Fruit fly (Drosophila melanogaster) whole organism: ENCODE measurements around the gene Tmhs.

ENCODE experiments used
- CG8478 ChIP-seq: fragments of >200 bp; optimal IDR thresholded peaks from 2 replicates; lab custom pipeline; 2018; ENCODE audit warnings: inconsistent platforms
- Dll ChIP-seq: fragments of >200 bp; optimal IDR thresholded peaks from 2 replicates; lab custom pipeline; 2017
- EcR ChIP-seq, 2 experiments: fragments of >200 bp; optimal IDR thresholded peaks; 2 replicates each; lab custom pipeline; 2017; ENCODE audit warnings: missing biosample characterization in 2 of 2, missing genetic modification characterization in 2 of 2, missing genetic modification reagents in 2 of 2
- pan ChIP-seq: fragments of >200 bp; optimal IDR thresholded peaks from 2 replicates; lab custom pipeline; 2017
- psq ChIP-seq: fragments of >200 bp; optimal IDR thresholded peaks from 2 replicates; lab custom pipeline; 2017
- usp ChIP-seq: fragments of >200 bp; optimal IDR thresholded peaks from 2 replicates; lab custom pipeline; 2017; ENCODE audit warnings: missing biosample characterization, missing genetic modification characterization, mixed read lengths

Tmhs gene

dm6 chr3L:1885436-1885835 is at the start of gene Tmhs:
Gene Tmhs, plus strand, starts transcription at chr3L:1885657.
- TF ChIP-seq Dll (lab: Kevin White, UChicago) (no peak), psq (lab: Kevin White, UChicago) (no peak), pan (lab: Kevin White, UChicago) (no peak), CG8478 (no peak), EcR (GFP tag; optimal IDR thresholded peaks at IDR 0.05; lab: Kevin White, UChicago) (no peak), usp (GFP tag; lab: Kevin White, UChicago) (no peak)

- TF ChIP-seq usp (GFP tag; lab: Kevin White, UChicago) (no peak), EcR (GFP tag; optimal IDR thresholded peaks at IDR 0.05; lab: Kevin White, UChicago) (no peak), psq (lab: Kevin White, UChicago) (no peak)
These were observed 43.5 kb upstream of the Tmhs start, which contains the start of gene Cpr62Bc for dm6 chr3L:1841984-1842383. Gene Cpr62Bc, minus strand, starts transcription at chr3L:1842084.

- TF ChIP-seq Dll (lab: Kevin White, UChicago): no peak
- no peak for TF ChIP-seq pan (lab: Kevin White, UChicago)
- TF ChIP-seq CG8478: no peak
- TF ChIP-seq usp (GFP tag; lab: Kevin White, UChicago): no peak
- TF ChIP-seq psq (lab: Kevin White, UChicago): no peak
- TF ChIP-seq EcR (GFP tag; optimal IDR thresholded peaks at IDR 0.05; lab: Kevin White, UChicago): no peak
These were observed 40.9 kb upstream of the Tmhs start for dm6 chr3L:1844600-1844999.

dm6 chr3L:1850498-1850897 is 35.0 kb upstream of the Tmhs start:
- TF ChIP-seq psq (lab: Kevin White, UChicago): no peak
- TF ChIP-seq EcR (GFP tag; optimal IDR thresholded peaks at IDR 0.05; lab: Kevin White, UChicago): no peak
- no peak for TF ChIP-seq pan (lab: Kevin White, UChicago)
- no peak for TF ChIP-seq usp (GFP tag; lab: Kevin White, UChicago)
- no peak for TF ChIP-seq Dll (lab: Kevin White, UChicago)
- no peak for TF ChIP-seq CG8478

dm6 chr3L:1853277-1853676 is 32.2 kb upstream of the Tmhs start:
- TF ChIP-seq psq (lab: Kevin White, UChicago) (no peak), Dll (lab: Kevin White, UChicago) (no peak), usp (GFP tag; lab: Kevin White, UChicago) (no peak), EcR (GFP tag; optimal IDR thresholded peaks at IDR 0.05; lab: Kevin White, UChicago) (no peak), pan (lab: Kevin White, UChicago) (no peak), CG8478 (no peak)

- TF ChIP-seq Dll (lab: Kevin White, UChicago) (no peak), EcR (GFP tag; optimal IDR thresholded peaks at IDR 0.05; lab: Kevin White, UChicago) (no peak), psq (lab: Kevin White, UChicago) (no peak), usp (GFP tag; lab: Kevin White, UChicago) (no peak), CG8478 (no peak), pan (lab: Kevin White, UChicago) (no peak)
These were observed 30.0 kb upstream of the Tmhs start, which contains the start of gene CNMa for dm6 chr3L:1855491-1855890. Gene CNMa, minus strand, starts transcription at chr3L:1855591.

- no peak for TF ChIP-seq EcR (GFP tag; optimal IDR thresholded peaks at IDR 0.05; lab: Kevin White, UChicago)
- no peak for TF ChIP-seq Dll (lab: Kevin White, UChicago)
- TF ChIP-seq usp (GFP tag; lab: Kevin White, UChicago): no peak
- TF ChIP-seq CG8478: no peak
- TF ChIP-seq pan (lab: Kevin White, UChicago): no peak
- TF ChIP-seq psq (lab: Kevin White, UChicago): no peak
These were observed 28.7 kb upstream of the Tmhs start, which contains the start of gene CG12024 for dm6 chr3L:1856467-1857350. Gene CG12024, plus strand, starts transcription at chr3L:1857165.

dm6 chr3L:1859563-1859962 is 25.9 kb upstream of the Tmhs start:
- no peak for TF ChIP-seq usp (GFP tag; lab: Kevin White, UChicago)

dm6 chr3L:1860749-1861148 is 24.7 kb upstream of the Tmhs start:
- TF ChIP-seq psq (lab: Kevin White, UChicago) (no peak), EcR (GFP tag; optimal IDR thresholded peaks at IDR 0.05; lab: Kevin White, UChicago) (no peak), usp (GFP tag; lab: Kevin White, UChicago) (no peak), Dll (lab: Kevin White, UChicago) (no peak), pan (lab: Kevin White, UChicago) (no peak), CG8478 (no peak)

dm6 chr3L:1861400-1861793 is 24.1 kb upstream of the Tmhs start:
- TF ChIP-seq CG8478: peak; percentile 28
- TF ChIP-seq Dll (lab: Kevin White, UChicago): no peak

dm6 chr3L:1861794-1862447 is 23.5 kb upstream of the Tmhs start, which contains the start of gene Rap1:
Gene Rap1, minus strand, starts transcription at chr3L:1862239.
- peak; percentile 20 for TF ChIP-seq Dll (lab: Kevin White, UChicago)
- TF ChIP-seq pan (lab: Kevin White, UChicago): no peak

- TF ChIP-seq usp (GFP tag; lab: Kevin White, UChicago): no peak
- TF ChIP-seq EcR (GFP tag; optimal IDR thresholded peaks at IDR 0.05; lab: Kevin White, UChicago): no peak
- no peak for TF ChIP-seq psq (lab: Kevin White, UChicago)
- TF ChIP-seq Dll (lab: Kevin White, UChicago): no peak
- no peak for TF ChIP-seq pan (lab: Kevin White, UChicago)
These were observed 20.2 kb upstream of the Tmhs start, which contains the start of the genes HBS1 and CG12025 for dm6 chr3L:1865121-1865727. Gene HBS1, minus strand, starts transcription at chr3L:1865240. Gene CG12025, plus strand, starts transcription at chr3L:1865430.
